Worm (Caenorhabditis elegans): Measurements from ENCODE around the gene col-168.

ce11 chrX:6334602-6335001 lies 8.4 kb downstream of the col-168 start:
- TF ChIP-seq aly-2 (tag; optimal IDR thresholded peaks at IDR 0.05) = no peak
- TF ChIP-seq R02D3.7 (tag; optimal IDR thresholded peaks at IDR 0.05) = no peak
- TF ChIP-seq elt-2 (tag; optimal IDR thresholded peaks at IDR 0.05) = no peak
- TF ChIP-seq skn-1 (tag; optimal IDR thresholded peaks at IDR 0.05) = no peak
- TF ChIP-seq ceh-9 (tag; optimal IDR thresholded peaks at IDR 0.05) = no peak
- TF ChIP-seq unc-62 (GFP tag; optimal IDR thresholded peaks at IDR 0.05) = no peak
- no peak for TF ChIP-seq nhr-28 (tag; optimal IDR thresholded peaks at IDR 0.05)
- TF ChIP-seq nhr-25 (tag; optimal IDR thresholded peaks at IDR 0.05) = no peak
- no peak for TF ChIP-seq egl-27 (tag; optimal IDR thresholded peaks at IDR 0.05)
